Fruit fly (Drosophila melanogaster): ENCODE results near the gene CG15564.

CG15564 gene

DNA sequence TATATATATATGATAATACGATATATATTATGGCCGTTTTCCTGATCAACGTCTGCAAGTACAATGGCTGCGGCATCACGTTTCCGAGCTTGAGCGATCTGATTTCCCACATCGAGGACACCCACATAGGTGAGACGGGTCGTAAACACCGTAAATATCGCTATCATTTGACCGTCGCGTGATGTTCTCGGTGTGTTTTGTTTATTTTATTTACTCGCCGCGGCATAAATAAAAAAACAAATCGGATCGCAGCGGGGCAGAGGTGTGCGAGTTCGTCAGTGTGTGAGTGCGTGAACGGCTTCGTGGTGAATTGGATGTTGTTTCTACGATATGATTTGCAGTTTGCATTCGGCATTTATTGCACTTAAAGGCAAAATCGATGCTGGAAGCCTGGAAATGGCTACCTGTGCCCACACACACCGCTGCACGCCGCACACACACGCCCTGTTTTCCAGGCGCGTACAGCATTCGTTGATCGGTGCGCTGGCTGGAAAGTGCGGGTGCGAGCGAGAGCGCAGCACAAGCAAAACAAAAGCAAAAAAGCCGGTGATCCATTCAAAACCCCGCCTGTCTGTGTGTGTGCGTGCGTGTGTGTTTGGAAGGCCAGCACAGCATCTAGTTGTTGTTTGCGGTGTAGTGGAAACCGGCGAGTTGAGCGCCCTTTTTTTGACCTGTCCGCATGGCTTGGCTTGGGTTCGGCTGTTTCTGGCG lies 13.7 kb downstream of the CG15564 start (continued):
- TF ChIP-seq BtbVII (GFP tag; optimal IDR thresholded peaks at IDR 0.05) (peak; percentile 8), cwo (GFP tag; optimal IDR thresholded peaks at IDR 0.05) (peak; percentile 73), slou (GFP tag; optimal IDR thresholded peaks at IDR 0.05) (no peak), CG6854 (GFP tag; optimal IDR thresholded peaks at IDR 0.05) (peak; percentile 7), fd64A (GFP tag; optimal IDR thresholded peaks at IDR 0.05) (peak; percentile 41), tx (GFP tag; optimal IDR thresholded peaks at IDR 0.05) (no peak), zf30C (GFP tag; optimal IDR thresholded peaks at IDR 0.05) (peak; percentile 83), CG12155 (GFP tag; optimal IDR thresholded peaks at IDR 0.05) (peak; percentile 88), CG13296 (GFP tag; optimal IDR thresholded peaks at IDR 0.05) (peak; percentile 34), CG12769 (tag; optimal IDR thresholded peaks at IDR 0.05) (peak; percentile 26), cg (GFP tag; optimal IDR thresholded peaks at IDR 0.05) (peak; percentile 95), Aef1 (GFP tag; IDR thresholded peaks at IDR 0.05) (no peak), Nf-YC (tag; optimal IDR thresholded peaks at IDR 0.05) (peak; percentile 3), sens (GFP tag) (peak; percentile 77), odd (GFP tag; optimal IDR thresholded peaks at IDR 0.05) (peak; percentile 3), MTF-1 (GFP tag; optimal IDR thresholded peaks at IDR 0.05; ENCODE audit: borderline replicate concordance) (peak; percentile 15), Rx (GFP tag; IDR thresholded peaks at IDR 0.05) (no peak), Fer1 (GFP tag; optimal IDR thresholded peaks at IDR 0.05) (peak; percentile 31), schlank (tag; optimal IDR thresholded peaks at IDR 0.05) (no peak), D (optimal IDR thresholded peaks at IDR 0.05) (peak; percentile 80), D (GFP tag; optimal IDR thresholded peaks at IDR 0.05) (no peak), kni (GFP tag; optimal IDR thresholded peaks at IDR 0.05) (peak; percentile 48), Stat92E (GFP tag; optimal IDR thresholded peaks at IDR 0.05) (no peak), wek (GFP tag; optimal IDR thresholded peaks at IDR 0.05) (peak; percentile 20), gro (GFP tag; optimal IDR thresholded peaks at IDR 0.05) (no peak)

DNA sequence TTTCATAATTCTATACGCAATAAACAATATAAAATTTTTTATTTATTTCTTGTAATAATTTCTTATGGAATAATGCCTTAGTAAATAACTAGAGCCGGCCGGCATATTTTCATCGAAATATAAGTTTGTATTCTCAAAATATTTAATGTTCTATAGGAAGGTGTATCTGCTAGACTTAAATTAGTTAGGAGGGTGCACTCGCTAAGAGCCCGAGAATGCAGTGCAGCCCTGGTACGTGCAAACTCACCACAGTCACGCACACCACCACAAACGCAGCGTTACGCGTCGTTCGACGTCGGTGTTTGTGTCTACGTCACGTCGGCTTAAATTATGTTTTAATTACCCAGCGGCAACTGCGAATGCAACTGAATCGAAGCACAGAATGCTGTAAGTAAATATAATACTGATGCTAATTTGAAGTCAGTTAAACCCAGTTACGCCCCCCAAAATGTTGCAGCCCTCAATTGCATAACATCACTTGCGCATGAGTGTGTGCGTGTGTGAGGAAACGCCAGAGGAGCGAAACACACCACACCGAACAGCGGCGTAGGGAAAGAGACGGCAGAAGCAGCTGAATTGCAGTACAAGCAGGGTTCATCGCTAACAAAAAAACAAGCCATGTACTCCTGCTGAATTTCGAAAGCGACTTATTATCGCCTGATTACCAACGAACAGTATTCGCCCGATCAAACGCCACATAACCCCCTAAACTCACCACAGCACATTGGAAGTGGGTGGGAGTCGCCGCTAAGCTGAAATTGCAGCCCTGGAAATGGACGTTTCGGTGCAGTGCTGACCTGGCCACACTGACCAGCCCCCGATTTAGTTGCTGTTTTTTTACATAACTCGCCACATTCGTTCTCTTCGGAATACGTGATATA lies 14.5 kb downstream of the CG15564 start, which contains the start of gene CG12054:
CG12054 (plus strand) TSS at position 247 of the 881 bp plus-strand sequence.
- TF ChIP-seq CG18599 (GFP tag; optimal IDR thresholded peaks at IDR 0.05) (peak; percentile 2), slbo (GFP tag; IDR thresholded peaks at IDR 0.05) (no peak), CG12155 (GFP tag; optimal IDR thresholded peaks at IDR 0.05) (peak; percentile 48), CG2116 (GFP tag; optimal IDR thresholded peaks at IDR 0.05) (peak; percentile 20), CG7786 (GFP tag; optimal IDR thresholded peaks at IDR 0.05) (no peak), CG9797 (GFP tag; optimal IDR thresholded peaks at IDR 0.05) (peak; percentile 91), CG12391 (tag; optimal IDR thresholded peaks at IDR 0.05) (peak; percentile 3), D19B (GFP tag; optimal IDR thresholded peaks at IDR 0.05) (no peak), CG1792 (GFP tag; optimal IDR thresholded peaks at IDR 0.05) (peak; percentile 14), CG33213 (GFP tag; optimal IDR thresholded peaks at IDR 0.05) (peak; percentile 26), bowl (GFP tag; IDR thresholded peaks at IDR 0.05) (no peak), CG8290 (GFP tag; optimal IDR thresholded peaks at IDR 0.05) (no peak), CG8290 (tag; optimal IDR thresholded peaks at IDR 0.05) (peak; percentile 5 to 59), bigmax (GFP tag; optimal IDR thresholded peaks at IDR 0.05) (peak; percentile 85), CG18619 (GFP tag; optimal IDR thresholded peaks at IDR 0.05) (no peak), zen (tag; optimal IDR thresholded peaks at IDR 0.05) (peak; percentile 34), MESR4 (GFP tag; optimal IDR thresholded peaks at IDR 0.05) (peak; percentile 100), phol (tag; optimal IDR thresholded peaks at IDR 0.05) (peak; percentile 2), CG9437 (GFP tag; optimal IDR thresholded peaks at IDR 0.05) (peak; percentile 90), CrebB (tag; optimal IDR thresholded peaks at IDR 0.05) (peak; percentile 42), stwl (tag; optimal IDR thresholded peaks at IDR 0.05) (peak; percentile 25), CG13624 (GFP tag; optimal IDR thresholded peaks at IDR 0.05) (peak; percentile 16), bcd (GFP tag; optimal IDR thresholded peaks at IDR 0.05) (peak; percentile 23), Gug (GFP tag; IDR thresholded peaks at IDR 0.05) (peak; percentile 3; the same call in 1 of the 4 replicates)

Data from whole organism, embryonic.